Worm (Caenorhabditis elegans) whole organism, L4 larva: ENCODE results near the gene C26B9.7.

Experiments
- F10B5.3 ChIP-seq: sonication (generic microtip); optimal IDR thresholded peaks from 2 replicates; lab custom pipeline; 2016; ENCODE audit warnings: mild to moderate bottlenecking, missing genetic modification characterization, missing compliant biosample characterization
- F49E8.2 ChIP-seq: sonication (generic microtip); optimal IDR thresholded peaks from 2 replicates; lab custom pipeline; 2016; ENCODE audit warnings: missing compliant biosample characterization, mild to moderate bottlenecking, missing genetic modification characterization, borderline replicate concordance
- T26A8.4 ChIP-seq: fragments of 200-800 bp; sonication (Bioruptor generic); IDR thresholded peaks from 2 replicates; pipeline ENCODE4 v1.3.6; 2022; ENCODE audit warnings: missing genetic modification characterization, missing compliant biosample characterization
- Y75B8A.6 ChIP-seq: fragments of 200-800 bp; sonication (Bioruptor generic); IDR thresholded peaks from 2 replicates; pipeline ENCODE4 v1.3.6; 2022; ENCODE audit warnings: missing genetic modification reagents, missing genetic modification characterization, missing compliant biosample characterization
- ZK546.5 ChIP-seq, 2 experiments: sonication (generic microtip); optimal IDR thresholded peaks; 2 replicates each; lab custom pipeline; 2017; ENCODE audit warnings: missing biosample characterization in 2 of 2, missing genetic modification characterization in 2 of 2
- ceh-20 ChIP-seq: fragments of 200-800 bp; sonication (Bioruptor generic); IDR thresholded peaks from 2 replicates; pipeline ENCODE4 v1.3.6; 2022; ENCODE audit warnings: missing genetic modification reagents, missing genetic modification characterization, missing compliant biosample characterization
- ceh-32 ChIP-seq: sonication (generic microtip); optimal IDR thresholded peaks from 2 replicates; lab custom pipeline; 2016; ENCODE audit warnings: mild to moderate bottlenecking, missing genetic modification characterization, missing compliant biosample characterization; ENCODE audit not compliant: poor library complexity
- ceh-62 ChIP-seq: sonication (generic microtip); optimal IDR thresholded peaks from 2 replicates; lab custom pipeline; 2017; ENCODE audit warnings: missing biosample characterization, missing genetic modification characterization
- ceh-82 ChIP-seq: sonication (generic microtip); optimal IDR thresholded peaks from 2 replicates; lab custom pipeline; 2017; ENCODE audit warnings: missing biosample characterization, missing genetic modification characterization
- ces-1 ChIP-seq: fragments of 150-350 bp; sonication (generic microtip); optimal IDR thresholded peaks from 4 replicates; lab custom pipeline; 2014; ENCODE audit warnings: missing biosample characterization, missing genetic modification reagents, missing genetic modification characterization
- ctbp-1 ChIP-seq: fragments of 200-800 bp; sonication (Bioruptor generic); IDR thresholded peaks from 2 replicates; pipeline ENCODE4 v1.3.6; 2022; ENCODE audit warnings: missing genetic modification reagents, missing genetic modification characterization, missing compliant biosample characterization
- daf-12 ChIP-seq: fragments of 150-350 bp; optimal IDR thresholded peaks from 2 replicates; lab custom pipeline; 2014; ENCODE audit warnings: missing biosample characterization, missing genetic modification reagents, missing genetic modification characterization
- daf-16 ChIP-seq, 3 experiments: sonication (generic microtip); optimal IDR thresholded peaks; 2 replicates each; lab custom pipeline; 2016 to 2017; ENCODE audit warnings: missing genetic modification characterization in 3 of 3, missing genetic modification reagents in 3 of 3, mild to moderate bottlenecking in 2 of 3, missing compliant biosample characterization in 2 of 3, missing biosample characterization in 1 of 3, moderate library complexity in 1 of 3
- daf-8 ChIP-seq: fragments of 200-800 bp; sonication (Bioruptor generic); IDR thresholded peaks from 2 replicates; pipeline ENCODE4 v1.3.6; 2022; ENCODE audit warnings: missing genetic modification characterization, missing compliant biosample characterization
- dmd-6 ChIP-seq: fragments of 200-800 bp; sonication (Bioruptor generic); IDR thresholded peaks from 2 replicates; pipeline ENCODE4 v1.3.6; 2022; ENCODE audit warnings: missing genetic modification reagents, missing genetic modification characterization, missing compliant biosample characterization
- dpl-1 ChIP-seq: fragments of 150-350 bp; optimal IDR thresholded peaks from 2 replicates; lab custom pipeline; 2014; ENCODE audit warnings: missing biosample characterization, missing genetic modification reagents, missing genetic modification characterization
- hmg-1.1 ChIP-seq: fragments of 200-800 bp; sonication (Bioruptor generic); IDR thresholded peaks from 2 replicates; pipeline ENCODE4 v1.3.6; 2022; ENCODE audit warnings: missing genetic modification reagents, missing genetic modification characterization, missing compliant biosample characterization
- lin-38 ChIP-seq: fragments of 200-800 bp; sonication (Bioruptor generic); IDR thresholded peaks from 2 replicates; pipeline ENCODE4 v1.3.6; 2022; ENCODE audit warnings: missing genetic modification reagents, missing genetic modification characterization, missing compliant biosample characterization
- lin-39 ChIP-seq: fragments of 150-350 bp; optimal IDR thresholded peaks from 2 replicates; lab custom pipeline; 2014; ENCODE audit warnings: missing biosample characterization, missing genetic modification reagents, missing genetic modification characterization
- lir-3 ChIP-seq: sonication (generic microtip); optimal IDR thresholded peaks from 2 replicates; lab custom pipeline; 2016; ENCODE audit warnings: mild to moderate bottlenecking, missing genetic modification characterization, missing compliant biosample characterization
- lsy-2 ChIP-seq, 2 experiments: fragments of 150-350 bp in 1 of 2; sonication (generic microtip) in 1 of 2; optimal IDR thresholded peaks; 2 replicates each; lab custom pipeline; 2014 to 2017; ENCODE audit warnings: missing biosample characterization in 2 of 2, missing genetic modification characterization in 2 of 2
- mxl-3 ChIP-seq: fragments of 200-800 bp; sonication (Bioruptor generic); optimal IDR thresholded peaks from 2 replicates; lab custom pipeline; 2018; ENCODE audit warnings: mild to moderate bottlenecking, missing genetic modification characterization, missing compliant biosample characterization
- nhr-28 ChIP-seq: fragments of 150-350 bp; optimal IDR thresholded peaks from 2 replicates; lab custom pipeline; 2014; ENCODE audit warnings: missing biosample characterization, missing genetic modification characterization
- nhr-42 ChIP-seq: fragments of 200-800 bp; sonication (Bioruptor generic); IDR thresholded peaks from 2 replicates; pipeline ENCODE4 v1.3.6; 2022; ENCODE audit warnings: missing genetic modification characterization, missing compliant biosample characterization
- nhr-6 ChIP-seq: fragments of 150-350 bp; optimal IDR thresholded peaks from 2 replicates; lab custom pipeline; 2014; ENCODE audit warnings: missing biosample characterization, missing genetic modification characterization
- pha-4 ChIP-seq, 2 experiments: fragments of 150-350 bp in 1 of 2; fragments of 200-800 bp in 1 of 2; sonication (Bioruptor generic) in 1 of 2; IDR thresholded peaks in 1 of 2; optimal IDR thresholded peaks in 1 of 2; 2 replicates each; pipeline versions ENCODE4 v1.3.6 to Lab custom; 2014 to 2022; ENCODE audit warnings: missing genetic modification characterization in 2 of 2, missing genetic modification reagents in 2 of 2, missing biosample characterization in 1 of 2, missing compliant biosample characterization in 1 of 2
- php-3 ChIP-seq: fragments of 200-800 bp; sonication (Bioruptor generic); IDR thresholded peaks from 2 replicates; pipeline ENCODE4 v1.3.6; 2022; ENCODE audit warnings: missing genetic modification reagents, missing genetic modification characterization, missing compliant biosample characterization
- pqm-1 ChIP-seq: sonication (generic microtip); optimal IDR thresholded peaks from 2 replicates; lab custom pipeline; 2017; ENCODE audit warnings: missing biosample characterization, missing genetic modification characterization
- snpc-1.2 ChIP-seq: fragments of 200-800 bp; sonication (Bioruptor generic); IDR thresholded peaks from 2 replicates; pipeline ENCODE4 v1.3.6; 2022; ENCODE audit warnings: missing genetic modification reagents, missing genetic modification characterization, missing compliant biosample characterization
- unc-39 ChIP-seq: sonication (generic microtip); optimal IDR thresholded peaks from 2 replicates; lab custom pipeline; 2017; ENCODE audit warnings: missing biosample characterization, missing genetic modification characterization
- unc-62 ChIP-seq, 3 experiments: fragments of 150-350 bp in 1 of 3; sonication (generic microtip); optimal IDR thresholded peaks in 2 of 3; peaks in 1 of 3; 1 replicate in 1 of 3; 2 replicates in 2 of 3; lab custom pipeline; 2014 to 2017; ENCODE audit warnings: missing biosample characterization in 3 of 3, missing genetic modification characterization in 3 of 3, missing genetic modification reagents in 3 of 3, missing genotype in 1 of 3
- zip-2 ChIP-seq: fragments of 150-350 bp; optimal IDR thresholded peaks from 2 replicates; lab custom pipeline; 2014; ENCODE audit warnings: missing biosample characterization, missing genetic modification characterization
- ztf-11 ChIP-seq: fragments of 150-350 bp; optimal IDR thresholded peaks from 2 replicates; lab custom pipeline; 2014; ENCODE audit warnings: missing biosample characterization, missing genetic modification characterization

C26B9.7 gene

ce11 chrX:5372638-5373037, 30.5 kb downstream of the C26B9.7 start, which contains the start of gene F35C8.8:
F35C8.8 (minus strand) TSS chrX:5372639.
- no peak for TF ChIP-seq ceh-20 (GFP tag; lab: Robert Waterston, UW)
- no peak for TF ChIP-seq daf-8 (GFP tag; lab: Robert Waterston, UW)
- TF ChIP-seq F49E8.2 (tag; lab: Kevin White, UChicago), result no peak
- TF ChIP-seq lin-38 (GFP tag; lab: Robert Waterston, UW), result no peak
- TF ChIP-seq ZK546.5 (tag; optimal IDR thresholded peaks at IDR 0.05; lab: Kevin White, UChicago), result no peak
- no peak for TF ChIP-seq nhr-42 (GFP tag; lab: Robert Waterston, UW)
- no peak for TF ChIP-seq ztf-11
- no peak for TF ChIP-seq ceh-32
- TF ChIP-seq lir-3, result no peak
- TF ChIP-seq unc-62 (GFP tag; optimal IDR thresholded peaks at IDR 0.05 in 1 of 2; lab: Kevin White, UChicago), result no peak
- no peak for TF ChIP-seq unc-62 (tag; optimal IDR thresholded peaks at IDR 0.05; lab: Kevin White, UChicago)
- TF ChIP-seq hmg-1.1 (GFP tag; lab: Robert Waterston, UW), result no peak
- no peak for TF ChIP-seq ceh-82 (tag; lab: Kevin White, UChicago)
- no peak for TF ChIP-seq php-3

ce11 chrX:5373597-5373996, 31.5 kb downstream of the C26B9.7 start:
- no peak for TF ChIP-seq nhr-28 (tag; lab: Kevin White, UChicago)
- TF ChIP-seq ces-1 (GFP tag; lab: Kevin White, UChicago), result no peak
- TF ChIP-seq unc-62 (GFP tag; optimal IDR thresholded peaks at IDR 0.05 in 1 of 2; lab: Kevin White, UChicago), result peak in 1 of 2 experiments; percentile 95
- no peak for TF ChIP-seq unc-62 (tag; optimal IDR thresholded peaks at IDR 0.05; lab: Kevin White, UChicago)
- no peak for TF ChIP-seq pha-4 (GFP tag; IDR thresholded peaks at IDR 0.05; lab: Robert Waterston, UW)
- TF ChIP-seq pha-4 (tag; optimal IDR thresholded peaks at IDR 0.05; lab: Kevin White, UChicago), result no peak
- no peak for TF ChIP-seq ctbp-1 (GFP tag; lab: Robert Waterston, UW)

- TF ChIP-seq lsy-2 (tag; optimal IDR thresholded peaks at IDR 0.05; lab: Kevin White, UChicago) (no peak), unc-39 (tag; lab: Kevin White, UChicago) (no peak), pqm-1 (tag; lab: Kevin White, UChicago) (peak; percentile 52), nhr-28 (tag; lab: Kevin White, UChicago) (peak; percentile 45), dmd-6 (GFP tag; lab: Robert Waterston, UW) (peak; percentile 33; the same call in 1 of the 2 replicates), dpl-1 (GFP tag; lab: Kevin White, UChicago) (no peak), F10B5.3 (tag; lab: Kevin White, UChicago) (no peak), daf-16 (GFP tag; optimal IDR thresholded peaks at IDR 0.05; lab: Kevin White, UChicago) (no peak), daf-16 (tag; optimal IDR thresholded peaks at IDR 0.05; lab: Kevin White, UChicago) (peak; percentile 91)
These were observed 32.6 kb downstream of the C26B9.7 start, which contains the start of gene sek-4 for ce11 chrX:5374742-5375141. sek-4 (plus strand) TSS chrX:5375059.

- no peak for TF ChIP-seq snpc-1.2 (GFP tag; lab: Robert Waterston, UW)
- TF ChIP-seq nhr-6, result no peak
- no peak for TF ChIP-seq F10B5.3 (tag; lab: Kevin White, UChicago)
- TF ChIP-seq php-3, result no peak
- no peak for TF ChIP-seq lin-39 (tag; lab: Kevin White, UChicago)
- TF ChIP-seq ctbp-1 (GFP tag; lab: Robert Waterston, UW), result no peak
- no peak for TF ChIP-seq mxl-3 (GFP tag; lab: Kevin White, UChicago)
- TF ChIP-seq daf-12, result no peak
- no peak for TF ChIP-seq T26A8.4 (GFP tag; lab: Robert Waterston, UW)
- no peak for TF ChIP-seq Y75B8A.6 (GFP tag; lab: Robert Waterston, UW)
- no peak for TF ChIP-seq zip-2 (tag; lab: Kevin White, UChicago)
- TF ChIP-seq ceh-62 (tag; lab: Kevin White, UChicago), result no peak
These were observed 35.2 kb downstream of the C26B9.7 start, which contains the start of gene sek-5 for ce11 chrX:5377307-5377706. sek-5 (plus strand) TSS chrX:5377607.
